Worm (Caenorhabditis elegans): Measurements from ENCODE around the gene crh-1.

DNA sequence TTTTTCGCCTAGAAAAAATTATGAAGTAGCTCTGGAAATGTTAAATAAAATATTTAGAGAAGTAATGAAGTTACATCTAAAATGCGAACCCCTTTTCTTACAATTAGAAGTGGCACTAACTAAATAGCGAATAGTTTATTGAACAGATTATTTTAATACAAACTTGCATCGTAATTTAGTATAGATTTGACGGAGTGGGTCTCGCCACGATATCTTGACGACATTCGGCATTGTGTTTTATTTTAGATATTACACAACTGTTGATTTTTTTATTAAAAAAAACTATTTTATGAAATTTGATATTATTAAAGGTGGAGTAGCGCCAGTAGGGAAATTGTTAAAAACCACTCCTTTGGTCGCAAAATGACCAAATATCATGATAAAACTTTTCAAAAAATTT lies 32.3 kb downstream of the crh-1 start:
- TF ChIP-seq elt-2 (tag; optimal IDR thresholded peaks at IDR 0.05), result no peak
- TF ChIP-seq ceh-9 (tag; optimal IDR thresholded peaks at IDR 0.05), result no peak
- TF ChIP-seq C38D4.7 (GFP tag; optimal IDR thresholded peaks at IDR 0.05), result no peak

Data from whole organism, late embryonic.